Fruit fly (Drosophila melanogaster): ENCODE data around the gene amd.

The amd gene

dm6 chr2L:19141435-19142126 lies 31.6 kb downstream of the amd start (continued):
- peak; percentile 58 for TF ChIP-seq Sox102F (GFP tag; optimal IDR thresholded peaks at IDR 0.05)
- peak; percentile 75 for TF ChIP-seq nau (GFP tag; optimal IDR thresholded peaks at IDR 0.05)
- peak; percentile 75 for TF ChIP-seq Fer1 (GFP tag; optimal IDR thresholded peaks at IDR 0.05)
- TF ChIP-seq CG6791 (GFP tag; IDR thresholded peaks at IDR 0.05; ENCODE audit: partially characterized antibody): no peak
- no peak for TF ChIP-seq Trl (optimal IDR thresholded peaks at IDR 0.05)
- TF ChIP-seq Trl (GFP tag; optimal IDR thresholded peaks at IDR 0.05): peak; percentile 81
- peak; percentile 30 for TF ChIP-seq CG6683 (GFP tag; optimal IDR thresholded peaks at IDR 0.05)
- no peak for TF ChIP-seq BEAF-32 (GFP tag; optimal IDR thresholded peaks at IDR 0.05)
- no peak for TF ChIP-seq jigr1 (GFP tag; IDR thresholded peaks at IDR 0.05)
- TF ChIP-seq CG30403 (GFP tag; optimal IDR thresholded peaks at IDR 0.05): peak; percentile 84
- peak; percentile 10 for TF ChIP-seq kay (GFP tag; optimal IDR thresholded peaks at IDR 0.05)
- TF ChIP-seq CG34224 (GFP tag; IDR thresholded peaks at IDR 0.05; ENCODE audit: partially characterized antibody): no peak
- TF ChIP-seq CG14667 (GFP tag; IDR thresholded peaks at IDR 0.05): peak; percentile 32; the same call in 1 of the 2 replicates
- no peak for TF ChIP-seq CG13287 (GFP tag; IDR thresholded peaks at IDR 0.05; ENCODE audit: partially characterized antibody)
- TF ChIP-seq CG1024 (GFP tag; IDR thresholded peaks at IDR 0.05): no peak
- peak; percentile 70 for TF ChIP-seq CG8388 (GFP tag; optimal IDR thresholded peaks at IDR 0.05)
- TF ChIP-seq CG12769 (tag; optimal IDR thresholded peaks at IDR 0.05): peak; percentile 49
- TF ChIP-seq luna (GFP tag; optimal IDR thresholded peaks at IDR 0.05): peak; percentile 57
- peak; percentile 17 for TF ChIP-seq CG13123 (GFP tag; optimal IDR thresholded peaks at IDR 0.05)
- peak; percentile 48 for TF ChIP-seq Dad (GFP tag; optimal IDR thresholded peaks at IDR 0.05)
- no peak for TF ChIP-seq kni (GFP tag; optimal IDR thresholded peaks at IDR 0.05)
- TF ChIP-seq zfh1 (GFP tag; IDR thresholded peaks at IDR 0.05): 0 out of 3 replicates have a peak, but pooled peaks have one; percentile 31
- no peak for TF ChIP-seq knrl (GFP tag; IDR thresholded peaks at IDR 0.05; ENCODE audit: partially characterized antibody)
- peak; percentile 85 for TF ChIP-seq grau (tag; optimal IDR thresholded peaks at IDR 0.05)
- peak; percentile 41 for TF ChIP-seq Hmx (GFP tag; optimal IDR thresholded peaks at IDR 0.05)
- no peak for TF ChIP-seq Hey (tag; optimal IDR thresholded peaks at IDR 0.05)
- TF ChIP-seq Gug (GFP tag; IDR thresholded peaks at IDR 0.05): peak; percentile 48; the same call in 1 of the 4 replicates
- peak; percentile 77 for TF ChIP-seq CG12104 (GFP tag; optimal IDR thresholded peaks at IDR 0.05)
- peak; percentile 64 for TF ChIP-seq CG6765 (GFP tag; optimal IDR thresholded peaks at IDR 0.05)
- TF ChIP-seq D19B (GFP tag; optimal IDR thresholded peaks at IDR 0.05): peak; percentile 72
- no peak for TF ChIP-seq CG14860 (GFP tag; IDR thresholded peaks at IDR 0.05; ENCODE audit: partially characterized antibody)
- TF ChIP-seq sqz (GFP tag; optimal IDR thresholded peaks at IDR 0.05): no peak
- TF ChIP-seq CG16813 (GFP tag; IDR thresholded peaks at IDR 0.05; ENCODE audit: partially characterized antibody): no peak
- peak; percentile 50; the same call in 1 of the 2 replicates for TF ChIP-seq ara (GFP tag; IDR thresholded peaks at IDR 0.05)
- TF ChIP-seq Deaf1 (tag; optimal IDR thresholded peaks at IDR 0.05): peak; percentile 19
- TF ChIP-seq Oli (tag; optimal IDR thresholded peaks at IDR 0.05): peak; percentile 84
- peak; percentile 59 to 73 for TF ChIP-seq Hr51 (GFP tag; optimal IDR thresholded peaks at IDR 0.05)
- peak; percentile 54 for TF ChIP-seq Hr3 (GFP tag; optimal IDR thresholded peaks at IDR 0.05)
- peak; percentile 64 for TF ChIP-seq CG1233 (GFP tag; optimal IDR thresholded peaks at IDR 0.05)
- TF ChIP-seq CG12391 (tag; optimal IDR thresholded peaks at IDR 0.05): peak; percentile 78
- TF ChIP-seq HLH3B (GFP tag; IDR thresholded peaks at IDR 0.05): 0 out of 2 replicates have a peak, but pooled peaks have one; percentile 7
- peak; percentile 57 for TF ChIP-seq CG12219 (GFP tag; optimal IDR thresholded peaks at IDR 0.05)
- no peak for TF ChIP-seq tna (GFP tag; IDR thresholded peaks at IDR 0.05; ENCODE audit: partially characterized antibody)
- TF ChIP-seq Kr (GFP tag; optimal IDR thresholded peaks at IDR 0.05): no peak
- TF ChIP-seq CG8281 (tag; optimal IDR thresholded peaks at IDR 0.05): no peak
- peak; percentile 43; the same call in 1 of the 2 replicates for TF ChIP-seq CG7372 (GFP tag; IDR thresholded peaks at IDR 0.05)
- peak; percentile 69 for TF ChIP-seq CG16815 (GFP tag; optimal IDR thresholded peaks at IDR 0.05)
- TF ChIP-seq CG13894 (tag; optimal IDR thresholded peaks at IDR 0.05): peak; percentile 62
